Worm (Caenorhabditis elegans) whole organism, L3 larva: ENCODE data around the gene C31B8.7.

Source experiments
- R02D3.7 ChIP-seq: fragments of 150-350 bp; optimal IDR thresholded peaks from 2 replicates; lab custom pipeline; 2014; ENCODE audit warnings: missing biosample characterization, missing genetic modification characterization
- lin-39 ChIP-seq: fragments of 150-350 bp; optimal IDR thresholded peaks from 2 replicates; lab custom pipeline; 2018; ENCODE audit warnings: missing biosample characterization, missing genetic modification reagents, missing genetic modification characterization
- nhr-77 ChIP-seq: fragments of 150-350 bp; optimal IDR thresholded peaks from 2 replicates; lab custom pipeline; 2014; ENCODE audit warnings: missing biosample characterization, missing genetic modification characterization

DNA sequence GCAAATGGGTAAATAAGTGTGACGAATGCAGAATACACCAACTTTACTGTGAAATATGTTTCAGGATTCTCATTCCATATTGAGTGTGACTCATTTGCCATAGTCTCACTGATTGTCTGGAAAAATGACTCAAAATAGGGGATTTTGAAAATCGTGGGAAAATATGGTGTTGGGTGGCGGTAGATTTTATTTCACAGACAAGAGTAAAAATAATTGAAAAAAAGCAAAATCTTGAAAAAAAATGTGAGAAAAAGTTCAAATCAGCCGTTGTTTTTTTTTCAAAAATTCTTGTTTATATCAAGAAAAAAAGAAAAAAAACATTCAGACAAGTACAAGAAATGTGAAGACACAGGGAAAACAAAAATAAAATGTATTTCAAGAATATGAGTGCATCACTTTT, 19.5 kb upstream of the C31B8.7 start, which contains the start of gene srh-38:
- no peak for TF ChIP-seq lin-39 (tag; lab: Kevin White, UChicago)
- TF ChIP-seq R02D3.7 (tag; lab: Kevin White, UChicago), result no peak
- TF ChIP-seq nhr-77 (tag; lab: Kevin White, UChicago), result no peak
